Fruit fly (Drosophila melanogaster) whole organism, prepupa: ENCODE measurements around the gene RabX6.

Experiments
- Blimp-1 ChIP-seq: fragments of 200-800 bp; sonication (Bioruptor generic); optimal IDR thresholded peaks from 3 replicates; lab custom pipeline; 2017; ENCODE audit warnings: missing biosample characterization, missing genetic modification characterization, mild to moderate bottlenecking, moderate library complexity, missing genetic modification reagents
- CG10631 ChIP-seq: fragments of 200-800 bp; sonication (Bioruptor generic); optimal IDR thresholded peaks from 2 replicates; lab custom pipeline; 2016; ENCODE audit warnings: missing biosample characterization, missing genetic modification characterization
- CG10669 ChIP-seq: fragments of 200-800 bp; sonication (Bioruptor generic); optimal IDR thresholded peaks from 3 replicates; lab custom pipeline; 2018; ENCODE audit warnings: missing biosample characterization, mild to moderate bottlenecking, missing genetic modification characterization, moderate library complexity
- CG11762 ChIP-seq: fragments of 200-800 bp; sonication (Bioruptor generic); optimal IDR thresholded peaks from 3 replicates; lab custom pipeline; 2016; ENCODE audit warnings: missing biosample characterization, missing genetic modification characterization; ENCODE audit not compliant: insufficient read depth
- CG11902 ChIP-seq: fragments of 200-800 bp; sonication (Bioruptor generic); optimal IDR thresholded peaks from 3 replicates; lab custom pipeline; 2016; ENCODE audit warnings: missing biosample characterization, missing genetic modification characterization
- CG15336 ChIP-seq: fragments of 200-800 bp; sonication (Bioruptor generic); IDR thresholded peaks from 2 replicates; pipeline ENCODE4 v1.3.6; 2022; ENCODE audit warnings: missing biosample characterization, missing genetic modification characterization
- CG1621 ChIP-seq: fragments of 200-800 bp; sonication (Bioruptor generic); optimal IDR thresholded peaks from 3 replicates; lab custom pipeline; 2018; ENCODE audit warnings: missing biosample characterization, mild to moderate bottlenecking, missing genetic modification characterization
- CG16779 ChIP-seq: fragments of 200-800 bp; sonication (Bioruptor generic); optimal IDR thresholded peaks from 3 replicates; lab custom pipeline; 2017; ENCODE audit warnings: missing biosample characterization, mild to moderate bottlenecking, missing genetic modification characterization
- CG3032 ChIP-seq: fragments of 200-800 bp; optimal IDR thresholded peaks from 2 replicates; lab custom pipeline; 2019; ENCODE audit warnings: missing biosample characterization, mild to moderate bottlenecking, missing genetic modification characterization, moderate library complexity
- CG34406 ChIP-seq: fragments of 200-800 bp; sonication (Bioruptor generic); optimal IDR thresholded peaks from 3 replicates; lab custom pipeline; 2016; ENCODE audit warnings: missing biosample characterization, missing genetic modification characterization
- CG4318 ChIP-seq: fragments of 200-800 bp; sonication (Bioruptor generic); optimal IDR thresholded peaks from 3 replicates; lab custom pipeline; 2017; ENCODE audit warnings: missing biosample characterization, mild to moderate bottlenecking, missing genetic modification characterization
- CG6163 ChIP-seq: fragments of 200-800 bp; sonication (Bioruptor generic); IDR thresholded peaks from 3 replicates; pipeline ENCODE4 v1.3.6; 2022; ENCODE audit warnings: missing biosample characterization, missing genetic modification characterization
- CG6276 ChIP-seq: fragments of 200-800 bp; sonication (Bioruptor generic); optimal IDR thresholded peaks from 2 replicates; lab custom pipeline; 2017; ENCODE audit warnings: missing biosample characterization, mild to moderate bottlenecking, missing genetic modification characterization
- CG6808 ChIP-seq: fragments of 200-800 bp; sonication (Bioruptor generic); optimal IDR thresholded peaks from 3 replicates; lab custom pipeline; 2017; ENCODE audit warnings: missing biosample characterization, missing genetic modification characterization, mild to moderate bottlenecking, moderate library complexity, missing genetic modification reagents
- CG6854 ChIP-seq: fragments of 200-800 bp; sonication (Bioruptor generic); optimal IDR thresholded peaks from 2 replicates; lab custom pipeline; 2017; ENCODE audit warnings: missing biosample characterization, mild to moderate bottlenecking, missing genetic modification characterization
- CG7368 ChIP-seq: fragments of 200-800 bp; sonication (Bioruptor generic); optimal IDR thresholded peaks from 3 replicates; lab custom pipeline; 2016; ENCODE audit warnings: missing biosample characterization, missing genetic modification characterization
- CG8119 ChIP-seq: fragments of 200-800 bp; sonication (Bioruptor generic); IDR thresholded peaks from 3 replicates; pipeline ENCODE4 v1.3.6; 2022; ENCODE audit warnings: missing biosample characterization, missing genetic modification characterization
- CG8319 ChIP-seq: fragments of 200-800 bp; sonication (Bioruptor generic); optimal IDR thresholded peaks from 3 replicates; lab custom pipeline; 2016; ENCODE audit warnings: missing biosample characterization, missing genetic modification characterization
- CG8632 ChIP-seq: fragments of 200-800 bp; sonication (Bioruptor generic); optimal IDR thresholded peaks from 3 replicates; lab custom pipeline; 2016; ENCODE audit warnings: missing biosample characterization, missing genetic modification characterization
- Eip78C ChIP-seq: fragments of 200-800 bp; sonication (Bioruptor generic); peaks from one replicate; lab custom pipeline; 2016; ENCODE audit warnings: missing biosample characterization, missing genetic modification characterization
- Eip93F ChIP-seq: fragments of 200-800 bp; sonication (Bioruptor generic); optimal IDR thresholded peaks from 2 replicates; lab custom pipeline; 2016; ENCODE audit warnings: missing biosample characterization, mild to moderate bottlenecking, missing genetic modification characterization
- Ets96B ChIP-seq: fragments of 200-800 bp; optimal IDR thresholded peaks from 2 replicates; lab custom pipeline; 2019; ENCODE audit warnings: missing biosample characterization, mild to moderate bottlenecking, missing genetic modification characterization, moderate library complexity
- Hr4 ChIP-seq: fragments of 200-800 bp; sonication (Bioruptor generic); optimal IDR thresholded peaks from 3 replicates; lab custom pipeline; 2016; ENCODE audit warnings: missing biosample characterization, missing genetic modification characterization
- Lpt ChIP-seq: fragments of 200-800 bp; sonication (Bioruptor generic); optimal IDR thresholded peaks from 3 replicates; lab custom pipeline; 2016; ENCODE audit warnings: missing biosample characterization, missing genetic modification characterization
- Met ChIP-seq: fragments of 200-800 bp; sonication (Bioruptor generic); optimal IDR thresholded peaks from 3 replicates; lab custom pipeline; 2016; ENCODE audit warnings: missing biosample characterization, missing genetic modification characterization
- OdsH ChIP-seq: fragments of 200-800 bp; sonication (Bioruptor generic); optimal IDR thresholded peaks from 3 replicates; lab custom pipeline; 2016; ENCODE audit warnings: missing biosample characterization, missing genetic modification characterization
- Sox102F ChIP-seq: fragments of 200-800 bp; sonication (Bioruptor generic); optimal IDR thresholded peaks from 2 replicates; lab custom pipeline; 2016; ENCODE audit warnings: missing biosample characterization, mild to moderate bottlenecking, missing genetic modification characterization
- Sox14 ChIP-seq: fragments of 200-800 bp; sonication (Bioruptor generic); optimal IDR thresholded peaks from 3 replicates; lab custom pipeline; 2016; ENCODE audit warnings: missing biosample characterization, missing genetic modification characterization
- Sox15 ChIP-seq: fragments of 200-800 bp; sonication (Bioruptor generic); optimal IDR thresholded peaks from 3 replicates; lab custom pipeline; 2016; ENCODE audit warnings: missing biosample characterization, missing genetic modification characterization
- cyc ChIP-seq: fragments of 200-800 bp; sonication (Bioruptor generic); optimal IDR thresholded peaks from 3 replicates; lab custom pipeline; 2016; ENCODE audit warnings: missing biosample characterization, missing genetic modification characterization
- dac ChIP-seq: fragments of 200-800 bp; sonication (Bioruptor generic); optimal IDR thresholded peaks from 2 replicates; lab custom pipeline; 2017; ENCODE audit warnings: missing biosample characterization, mild to moderate bottlenecking, missing genetic modification characterization
- dsx ChIP-seq: fragments of 200-800 bp; optimal IDR thresholded peaks from 3 replicates; lab custom pipeline; 2019; ENCODE audit warnings: missing biosample characterization, mild to moderate bottlenecking, missing genetic modification characterization, moderate library complexity; ENCODE audit not compliant: poor library complexity, severe bottlenecking
- eg ChIP-seq: fragments of 200-800 bp; sonication (Bioruptor generic); IDR thresholded peaks from 3 replicates; pipeline ENCODE4 v1.3.6; 2022; ENCODE audit warnings: missing biosample characterization, missing genetic modification characterization
- esn ChIP-seq: fragments of 200-800 bp; sonication (Bioruptor generic); optimal IDR thresholded peaks from 2 replicates; lab custom pipeline; 2016; ENCODE audit warnings: missing biosample characterization, mild to moderate bottlenecking, missing genetic modification characterization, moderate library complexity
- fd59A ChIP-seq: fragments of 200-800 bp; sonication (Bioruptor generic); optimal IDR thresholded peaks from 2 replicates; lab custom pipeline; 2017; ENCODE audit warnings: missing biosample characterization, mild to moderate bottlenecking, missing genetic modification characterization, missing genetic modification reagents
- fd85E ChIP-seq: fragments of 200-800 bp; sonication (Bioruptor generic); optimal IDR thresholded peaks from 3 replicates; lab custom pipeline; 2016; ENCODE audit warnings: missing biosample characterization, missing genetic modification characterization
- fkh ChIP-seq: fragments of 200-800 bp; sonication (Bioruptor generic); optimal IDR thresholded peaks from 3 replicates; lab custom pipeline; 2017; ENCODE audit warnings: missing biosample characterization, mild to moderate bottlenecking, missing genetic modification characterization, moderate library complexity
- lz ChIP-seq: fragments of 200-800 bp; sonication (Bioruptor generic); optimal IDR thresholded peaks from 3 replicates; lab custom pipeline; 2016; ENCODE audit warnings: missing biosample characterization, missing genetic modification characterization
- pdm3 ChIP-seq: fragments of 200-800 bp; sonication (Bioruptor generic); optimal IDR thresholded peaks from 3 replicates; lab custom pipeline; 2016; ENCODE audit warnings: missing biosample characterization, missing genetic modification characterization
- spab ChIP-seq: fragments of 200-800 bp; sonication (Bioruptor generic); optimal IDR thresholded peaks from 2 replicates; lab custom pipeline; 2017; ENCODE audit warnings: missing biosample characterization, mild to moderate bottlenecking, missing genetic modification characterization, missing genetic modification reagents
- ss ChIP-seq, 2 experiments: fragments of 200-800 bp; sonication (Bioruptor generic); optimal IDR thresholded peaks; 2 replicates in 1 of 2; 3 replicates in 1 of 2; lab custom pipeline; 2017 to 2018; ENCODE audit warnings: mild to moderate bottlenecking in 2 of 2, missing biosample characterization in 2 of 2, missing genetic modification characterization in 2 of 2, moderate library complexity in 1 of 2

The RabX6 gene

dm6 chr3L:704661-705543 is 14.6 kb downstream of the RabX6 start (continued):
- TF ChIP-seq dsx (GFP tag; lab: Kevin White, UChicago) (peak; percentile 38), eg (GFP tag; lab: Robert Waterston, UW) (peak; percentile 70; the same call in 2 of the 3 replicates), CG6808 (peak; percentile 51), Blimp-1 (GFP tag; lab: Kevin White, UChicago) (no peak), OdsH (GFP tag; lab: Kevin White, UChicago) (peak; percentile 46), CG11902 (GFP tag; lab: Kevin White, UChicago) (no peak), CG34406 (GFP tag; lab: Kevin White, UChicago) (peak; percentile 48), Sox102F (GFP tag; lab: Kevin White, UChicago) (no peak), CG6276 (GFP tag; lab: Kevin White, UChicago) (peak; percentile 3), fd85E (GFP tag; lab: Kevin White, UChicago) (no peak), CG6163 (GFP tag; lab: Robert Waterston, UW) (peak; percentile 63; the same call in 2 of the 3 replicates), ss (GFP tag; optimal IDR thresholded peaks at IDR 0.05; lab: Kevin White, UChicago) (peak in 1 of 2 experiments; percentile 19), CG7368 (peak; percentile 5), CG15336 (GFP tag; lab: Robert Waterston, UW) (peak; percentile 55), CG11762 (GFP tag; lab: Kevin White, UChicago) (peak; percentile 17), Ets96B (peak; percentile 59), fd59A (GFP tag; lab: Kevin White, UChicago) (peak; percentile 19), CG16779 (tag; lab: Kevin White, UChicago) (no peak), CG3032 (tag; lab: Kevin White, UChicago) (peak; percentile 53), CG10669 (GFP tag; lab: Kevin White, UChicago) (peak; percentile 52), Sox15 (GFP tag; lab: Kevin White, UChicago) (no peak), Met (GFP tag; lab: Kevin White, UChicago) (peak; percentile 25), CG4318 (GFP tag; lab: Kevin White, UChicago) (no peak), CG6854 (GFP tag; lab: Kevin White, UChicago) (no peak), CG8119 (peak; percentile 48; the same call in 2 of the 3 replicates), pdm3 (GFP tag; lab: Kevin White, UChicago) (peak; percentile 30), CG10631 (GFP tag; lab: Kevin White, UChicago) (peak; percentile 17), lz (GFP tag; lab: Kevin White, UChicago) (peak; percentile 19), dac (no peak), cyc (GFP tag; lab: Kevin White, UChicago) (peak; percentile 25), CG8319 (GFP tag; lab: Kevin White, UChicago) (no peak), Eip93F (GFP tag; lab: Kevin White, UChicago) (no peak), Hr4 (peak; percentile 48), spab (GFP tag; lab: Kevin White, UChicago) (peak; percentile 44)
- TF ChIP-seq, all 60 proteins: peak for 41

dm6 chr3L:707992-708489 is 17.7 kb downstream of the RabX6 start, which contains the start of gene CG13895:
TSS of gene CG13895 (minus strand) at chr3L:708205.
- no peak for TF ChIP-seq Lpt
- no peak for TF ChIP-seq Sox14 (GFP tag; lab: Kevin White, UChicago)
- TF ChIP-seq CG6808: peak; percentile 45
- no peak for TF ChIP-seq OdsH (GFP tag; lab: Kevin White, UChicago)
- no peak for TF ChIP-seq Eip93F (GFP tag; lab: Kevin White, UChicago)
- no peak for TF ChIP-seq CG8632
- TF ChIP-seq pdm3 (GFP tag; lab: Kevin White, UChicago): no peak
- TF ChIP-seq lz (GFP tag; lab: Kevin White, UChicago): no peak
- no peak for TF ChIP-seq esn (GFP tag; lab: Kevin White, UChicago)
- no peak for TF ChIP-seq CG6163 (GFP tag; lab: Robert Waterston, UW)
- TF ChIP-seq CG6854 (GFP tag; lab: Kevin White, UChicago): peak; percentile 37
- TF ChIP-seq ss (GFP tag; optimal IDR thresholded peaks at IDR 0.05; lab: Kevin White, UChicago): peak; percentile 21 to 26
- TF ChIP-seq Eip78C (GFP tag; lab: Kevin White, UChicago): peak; percentile 70
- peak; percentile 20; the same call in 1 of the 3 replicates for TF ChIP-seq CG8119
- peak; percentile 39 for TF ChIP-seq fkh
- TF ChIP-seq Met (GFP tag; lab: Kevin White, UChicago): peak; percentile 19
- TF ChIP-seq CG1621: peak; percentile 79
- TF ChIP-seq eg (GFP tag; lab: Robert Waterston, UW): peak; percentile 42; the same call in 1 of the 3 replicates
